Worm (Caenorhabditis elegans) whole organism, L1 larva: Measurements from ENCODE around the gene C49H3.3.

Experiments used
- C16A3.4 ChIP-seq: fragments of 150-350 bp; optimal IDR thresholded peaks from 2 replicates; lab custom pipeline; 2014; ENCODE audit warnings: missing biosample characterization, missing genetic modification characterization
- F16B12.6 ChIP-seq: fragments of 150-350 bp; optimal IDR thresholded peaks from 2 replicates; lab custom pipeline; 2014; ENCODE audit warnings: missing biosample characterization, missing genetic modification characterization
- aha-1 ChIP-seq: fragments of 150-350 bp; optimal IDR thresholded peaks from 2 replicates; lab custom pipeline; 2014; ENCODE audit warnings: missing biosample characterization, missing genetic modification characterization
- alr-1 ChIP-seq: fragments of 200-800 bp; sonication (Bioruptor generic); optimal IDR thresholded peaks from 2 replicates; lab custom pipeline; 2018; ENCODE audit warnings: borderline replicate concordance, mild to moderate bottlenecking, missing genetic modification characterization, missing compliant biosample characterization
- aly-2 ChIP-seq: fragments of 150-350 bp; optimal IDR thresholded peaks from 2 replicates; lab custom pipeline; 2014; ENCODE audit warnings: missing biosample characterization, missing genetic modification characterization
- ceh-63 ChIP-seq: fragments of 200-800 bp; sonication (Bioruptor generic); optimal IDR thresholded peaks from 2 replicates; lab custom pipeline; 2018; ENCODE audit warnings: mild to moderate bottlenecking, missing genetic modification characterization, missing compliant biosample characterization
- ceh-8 ChIP-seq: fragments of 200-800 bp; sonication (Bioruptor generic); optimal IDR thresholded peaks from 2 replicates; lab custom pipeline; 2018; ENCODE audit warnings: mild to moderate bottlenecking, missing genetic modification characterization, moderate library complexity, missing compliant biosample characterization
- ceh-82 ChIP-seq, 3 experiments: fragments of 150-350 bp in 1 of 3; sonication (generic microtip) in 2 of 3; optimal IDR thresholded peaks; 2 replicates each; lab custom pipeline; 2014 to 2017; ENCODE audit warnings: missing biosample characterization in 3 of 3, missing genetic modification characterization in 3 of 3
- ceh-88 ChIP-seq: fragments of 200-800 bp; sonication (Bioruptor generic); IDR thresholded peaks from 2 replicates; pipeline ENCODE4 v1.3.6; 2022; ENCODE audit warnings: missing genetic modification characterization, missing compliant biosample characterization
- ceh-90 ChIP-seq: sonication (generic microtip); optimal IDR thresholded peaks from 2 replicates; lab custom pipeline; 2016; ENCODE audit warnings: missing genetic modification characterization, missing compliant biosample characterization
- ces-1 ChIP-seq: fragments of 150-350 bp; optimal IDR thresholded peaks from 2 replicates; lab custom pipeline; 2014; ENCODE audit warnings: missing biosample characterization, missing genetic modification reagents, missing genetic modification characterization
- dpl-1 ChIP-seq, 3 experiments: fragments of 150-350 bp in 2 of 3; sonication (generic microtip) in 1 of 3; optimal IDR thresholded peaks; 2 replicates each; lab custom pipeline; 2014 to 2017; ENCODE audit warnings: missing biosample characterization in 3 of 3, missing genetic modification characterization in 3 of 3, missing genetic modification reagents in 3 of 3
- dsc-1 ChIP-seq: sonication (generic microtip); optimal IDR thresholded peaks from 2 replicates; lab custom pipeline; 2016; ENCODE audit warnings: mild to moderate bottlenecking, missing genetic modification characterization, missing compliant biosample characterization
- efl-1 ChIP-seq, 4 experiments: fragments of 150-350 bp; optimal IDR thresholded peaks in 3 of 4; peaks in 1 of 4; 1 replicate in 1 of 4; 2 replicates in 3 of 4; lab custom pipeline; 2014; ENCODE audit warnings: missing biosample characterization in 2 of 4, missing genetic modification characterization in 2 of 4, missing genetic modification reagents in 2 of 4
- egl-13 ChIP-seq: sonication (generic microtip); optimal IDR thresholded peaks from 2 replicates; lab custom pipeline; 2016; ENCODE audit warnings: missing genotype, missing genetic modification reagents, missing genetic modification characterization, missing compliant biosample characterization
- ets-5 ChIP-seq: fragments of 200-800 bp; sonication (Bioruptor generic); IDR thresholded peaks from 2 replicates; pipeline ENCODE4 v1.3.6; 2022; ENCODE audit warnings: missing genetic modification characterization, missing compliant biosample characterization
- fkh-10 ChIP-seq: sonication (generic microtip); optimal IDR thresholded peaks from 2 replicates; lab custom pipeline; 2017; ENCODE audit warnings: missing biosample characterization, missing genetic modification reagents, missing genetic modification characterization
- fkh-4 ChIP-seq: sonication (generic microtip); optimal IDR thresholded peaks from 2 replicates; lab custom pipeline; 2016; ENCODE audit warnings: missing compliant biosample characterization, missing genetic modification characterization, borderline replicate concordance
- fkh-8 ChIP-seq: sonication (generic microtip); optimal IDR thresholded peaks from 2 replicates; lab custom pipeline; 2016; ENCODE audit warnings: mild to moderate bottlenecking, missing genetic modification characterization, missing compliant biosample characterization
- fos-1 ChIP-seq: fragments of 150-350 bp; optimal IDR thresholded peaks from 2 replicates; lab custom pipeline; 2014; ENCODE audit warnings: missing biosample characterization, missing genetic modification characterization
- hlh-17 ChIP-seq: fragments of 200-800 bp; sonication (Bioruptor generic); optimal IDR thresholded peaks from 2 replicates; lab custom pipeline; 2018; ENCODE audit warnings: missing genetic modification characterization, mild to moderate bottlenecking, missing compliant biosample characterization, moderate library complexity, borderline replicate concordance
- hlh-4 ChIP-seq: sonication (generic microtip); optimal IDR thresholded peaks from 2 replicates; lab custom pipeline; 2016; ENCODE audit warnings: mild to moderate bottlenecking, missing genetic modification characterization, missing compliant biosample characterization
- irx-1 ChIP-seq: sonication (generic microtip); optimal IDR thresholded peaks from 2 replicates; lab custom pipeline; 2016; ENCODE audit warnings: missing genetic modification characterization, missing compliant biosample characterization
- lin-13 ChIP-seq: fragments of 150-350 bp; optimal IDR thresholded peaks from 2 replicates; lab custom pipeline; 2014; ENCODE audit warnings: missing biosample characterization, missing genetic modification reagents, missing genetic modification characterization
- lin-15B ChIP-seq: fragments of 150-350 bp; sonication (generic microtip); optimal IDR thresholded peaks from 3 replicates; lab custom pipeline; 2014; ENCODE audit warnings: missing biosample characterization, missing genetic modification characterization
- lin-35 ChIP-seq, 2 experiments: fragments of 150-350 bp; optimal IDR thresholded peaks; 2 replicates each; lab custom pipeline; 2014; ENCODE audit warnings: missing biosample characterization in 2 of 2, missing genetic modification characterization in 2 of 2, missing genetic modification reagents in 2 of 2
- lir-3 ChIP-seq: sonication (generic microtip); optimal IDR thresholded peaks from 2 replicates; lab custom pipeline; 2016; ENCODE audit warnings: mild to moderate bottlenecking, missing genetic modification characterization, moderate library complexity, missing compliant biosample characterization; ENCODE audit not compliant: poor library complexity
- lsy-2 ChIP-seq, 2 experiments: fragments of 150-350 bp; optimal IDR thresholded peaks; 2 replicates each; lab custom pipeline; 2014; ENCODE audit warnings: missing biosample characterization in 2 of 2, missing genetic modification characterization in 2 of 2
- mab-9 ChIP-seq: fragments of 200-800 bp; sonication (Bioruptor generic); IDR thresholded peaks from 2 replicates; pipeline ENCODE4 v1.3.6; 2022; ENCODE audit warnings: missing genetic modification reagents, missing genetic modification characterization, missing compliant biosample characterization
- mdl-1 ChIP-seq, 2 experiments: fragments of 150-350 bp; optimal IDR thresholded peaks; 2 replicates each; lab custom pipeline; 2014 to 2017; ENCODE audit warnings: missing biosample characterization in 2 of 2, missing genetic modification characterization in 2 of 2, inconsistent platforms in 1 of 2
- mef-2 ChIP-seq: fragments of 150-350 bp; optimal IDR thresholded peaks from 2 replicates; lab custom pipeline; 2014; ENCODE audit warnings: missing biosample characterization, missing genetic modification characterization
- mep-1 ChIP-seq: fragments of 150-350 bp; optimal IDR thresholded peaks from 2 replicates; lab custom pipeline; 2014; ENCODE audit warnings: missing biosample characterization, missing genetic modification characterization
- nhr-20 ChIP-seq: sonication (generic microtip); optimal IDR thresholded peaks from 2 replicates; lab custom pipeline; 2016; ENCODE audit warnings: mild to moderate bottlenecking, missing genetic modification characterization, missing compliant biosample characterization
- nhr-237 ChIP-seq: fragments of 150-350 bp; optimal IDR thresholded peaks from 2 replicates; lab custom pipeline; 2014; ENCODE audit warnings: missing biosample characterization, missing genetic modification characterization
- nhr-28 ChIP-seq: fragments of 150-350 bp; optimal IDR thresholded peaks from 2 replicates; lab custom pipeline; 2014; ENCODE audit warnings: missing biosample characterization, missing genetic modification characterization
- nhr-47 ChIP-seq: sonication (generic microtip); optimal IDR thresholded peaks from 2 replicates; lab custom pipeline; 2016; ENCODE audit warnings: mild to moderate bottlenecking, missing genetic modification characterization, moderate library complexity, missing compliant biosample characterization
- nhr-71 ChIP-seq: sonication (generic microtip); optimal IDR thresholded peaks from 2 replicates; lab custom pipeline; 2016; ENCODE audit warnings: mild to moderate bottlenecking, missing genetic modification characterization, moderate library complexity, missing compliant biosample characterization
- nhr-77 ChIP-seq: fragments of 150-350 bp; optimal IDR thresholded peaks from 2 replicates; lab custom pipeline; 2014; ENCODE audit warnings: missing biosample characterization, missing genetic modification characterization
- nhr-85 ChIP-seq: sonication (generic microtip); peaks from one replicate; lab custom pipeline; 2016; ENCODE audit warnings: missing genetic modification characterization, inconsistent platforms, missing compliant biosample characterization
- nhr-90 ChIP-seq: sonication (generic microtip); optimal IDR thresholded peaks from 2 replicates; lab custom pipeline; 2016; ENCODE audit warnings: mild to moderate bottlenecking, missing genetic modification characterization, missing compliant biosample characterization; ENCODE audit not compliant: poor library complexity
- pag-3 ChIP-seq: sonication (generic microtip); optimal IDR thresholded peaks from 2 replicates; lab custom pipeline; 2017; ENCODE audit warnings: missing genetic modification characterization, mild to moderate bottlenecking, missing compliant biosample characterization, antibody characterized with exemption, borderline replicate concordance; ENCODE audit not compliant: insufficient read depth
- pqm-1 ChIP-seq: sonication (generic microtip); optimal IDR thresholded peaks from 3 replicates; lab custom pipeline; 2017; ENCODE audit warnings: missing biosample characterization, missing genetic modification characterization
- rnt-1 ChIP-seq: sonication (generic microtip); optimal IDR thresholded peaks from 2 replicates; lab custom pipeline; 2016; ENCODE audit warnings: mild to moderate bottlenecking, missing genetic modification characterization, moderate library complexity, missing compliant biosample characterization
- skn-1 ChIP-seq: fragments of 150-350 bp; optimal IDR thresholded peaks from 2 replicates; lab custom pipeline; 2014; ENCODE audit warnings: missing biosample characterization, missing genetic modification characterization
- sptf-1 ChIP-seq: fragments of 150-350 bp; optimal IDR thresholded peaks from 2 replicates; lab custom pipeline; 2014; ENCODE audit warnings: missing biosample characterization, missing genetic modification characterization
- swsn-7 ChIP-seq: sonication (generic microtip); optimal IDR thresholded peaks from 2 replicates; lab custom pipeline; 2016; ENCODE audit warnings: missing genetic modification characterization, missing compliant biosample characterization
- tbx-2 ChIP-seq: sonication (generic microtip); optimal IDR thresholded peaks from 2 replicates; lab custom pipeline; 2016; ENCODE audit warnings: missing genetic modification characterization, missing compliant biosample characterization
- tlp-1 ChIP-seq: fragments of 150-350 bp; optimal IDR thresholded peaks from 2 replicates; lab custom pipeline; 2014; ENCODE audit warnings: missing biosample characterization, missing genetic modification characterization
- unc-62 ChIP-seq: fragments of 150-350 bp; optimal IDR thresholded peaks from 2 replicates; lab custom pipeline; 2014; ENCODE audit warnings: missing biosample characterization, missing genetic modification reagents, missing genetic modification characterization
- unc-98 ChIP-seq: fragments of 200-800 bp; sonication (Bioruptor generic); IDR thresholded peaks from 2 replicates; pipeline ENCODE4 v1.3.6; 2022; ENCODE audit warnings: missing genetic modification characterization, missing compliant biosample characterization
- zag-1 ChIP-seq: fragments of 150-350 bp; optimal IDR thresholded peaks from 2 replicates; lab custom pipeline; 2014; ENCODE audit warnings: missing biosample characterization, missing genetic modification characterization
- zip-4 ChIP-seq: fragments of 200-800 bp; sonication (Bioruptor generic); optimal IDR thresholded peaks from 2 replicates; lab custom pipeline; 2018; ENCODE audit warnings: mild to moderate bottlenecking, missing genetic modification characterization, moderate library complexity, missing compliant biosample characterization
- ztf-4 ChIP-seq: fragments of 150-350 bp; optimal IDR thresholded peaks from 2 replicates; lab custom pipeline; 2014; ENCODE audit warnings: missing biosample characterization, missing genetic modification characterization

C49H3.3 gene

DNA sequence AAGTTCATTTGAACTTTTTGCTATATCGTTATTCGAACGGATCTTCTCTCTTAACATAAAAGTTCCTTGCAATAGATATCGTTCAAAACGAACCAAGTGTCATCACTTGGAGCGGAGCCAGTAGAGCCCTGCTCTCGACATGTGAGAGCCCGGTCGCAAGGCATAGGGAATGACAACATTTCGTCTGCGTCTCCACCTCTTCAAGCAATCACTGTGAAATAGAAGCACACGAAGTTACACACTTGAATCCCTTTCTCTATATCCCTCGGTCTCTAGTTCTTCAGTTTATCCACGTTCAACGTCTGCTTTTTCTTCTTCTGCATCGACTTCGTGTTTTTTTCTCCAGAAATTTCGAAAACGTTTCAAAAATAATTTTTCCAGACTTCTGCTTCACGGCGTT lies 20.8 kb upstream of the C49H3.3 start, which contains the start of gene C49H3.6 (continued):
- TF ChIP-seq ets-5 (GFP tag; lab: Robert Waterston, UW) (no peak), lin-15B (tag; lab: Kevin White, UChicago) (no peak), nhr-20 (tag; lab: Kevin White, UChicago) (peak; percentile 17), rnt-1 (tag; lab: Kevin White, UChicago) (peak; percentile 42), egl-13 (no peak), nhr-85 (tag; lab: Kevin White, UChicago) (no peak), dsc-1 (tag; lab: Kevin White, UChicago) (peak; percentile 23), hlh-17 (GFP tag; lab: Kevin White, UChicago) (no peak), lsy-2 (tag; optimal IDR thresholded peaks at IDR 0.05; lab: Kevin White, UChicago) (peak in 1 of 2 experiments; percentile 72), efl-1 (optimal IDR thresholded peaks at IDR 0.05; lab: Kevin White, UChicago) (peak; percentile 24 to 26), efl-1 (GFP tag; optimal IDR thresholded peaks at IDR 0.05 in 1 of 2; lab: Kevin White, UChicago) (no peak), sptf-1 (tag; lab: Kevin White, UChicago) (no peak), mab-9 (no peak), aly-2 (tag; lab: Kevin White, UChicago) (no peak), F16B12.6 (peak; percentile 13), ceh-63 (no peak), fkh-10 (GFP tag; lab: Kevin White, UChicago) (peak; percentile 2), ceh-82 (tag; optimal IDR thresholded peaks at IDR 0.05; lab: Kevin White, UChicago) (peak in 1 of 3 experiments; percentile 39), mdl-1 (tag; optimal IDR thresholded peaks at IDR 0.05; lab: Kevin White, UChicago) (peak in 1 of 2 experiments; percentile 21), hlh-4 (tag; lab: Kevin White, UChicago) (no peak), nhr-71 (tag; lab: Kevin White, UChicago) (peak; percentile 55), skn-1 (tag; lab: Kevin White, UChicago) (no peak), irx-1 (tag; lab: Kevin White, UChicago) (no peak), nhr-77 (no peak), ztf-4 (tag; lab: Kevin White, UChicago) (peak; percentile 5), ceh-90 (tag; lab: Kevin White, UChicago) (no peak), fos-1 (no peak), tbx-2 (tag; lab: Kevin White, UChicago) (peak; percentile 6), unc-98 (GFP tag; lab: Robert Waterston, UW) (no peak), mep-1 (peak; percentile 38), aha-1 (no peak), fkh-4 (tag; lab: Kevin White, UChicago) (no peak), nhr-237 (no peak), tlp-1 (no peak), C16A3.4 (tag; lab: Kevin White, UChicago) (no peak), unc-62 (GFP tag; lab: Kevin White, UChicago) (no peak), ceh-88 (GFP tag; lab: Robert Waterston, UW) (0 out of 2 replicates have a peak, but pooled peaks have one; percentile 24), lin-13 (GFP tag; lab: Kevin White, UChicago) (no peak), nhr-47 (tag; lab: Kevin White, UChicago) (no peak), nhr-28 (tag; lab: Kevin White, UChicago) (no peak), dpl-1 (GFP tag; optimal IDR thresholded peaks at IDR 0.05; lab: Kevin White, UChicago) (peak in 1 of 3 experiments; percentile 18), alr-1 (tag; lab: Kevin White, UChicago) (no peak), lin-35 (GFP tag; optimal IDR thresholded peaks at IDR 0.05; lab: Kevin White, UChicago) (peak in 1 of 2 experiments; percentile 29), swsn-7 (tag; lab: Kevin White, UChicago) (peak; percentile 40), ceh-8 (no peak), fkh-8 (tag; lab: Kevin White, UChicago) (peak; percentile 43), zag-1 (no peak), lir-3 (tag; lab: Kevin White, UChicago) (peak; percentile 3), ces-1 (GFP tag; lab: Kevin White, UChicago) (no peak), nhr-90 (tag; lab: Kevin White, UChicago) (no peak), mef-2 (tag; lab: Kevin White, UChicago) (no peak), zip-4 (GFP tag; lab: Kevin White, UChicago) (no peak), pqm-1 (tag; lab: Kevin White, UChicago) (no peak), pag-3 (tag; lab: Kevin White, UChicago) (no peak)
